Fruit fly (Drosophila melanogaster): ENCODE data around the gene CG7215.

Gene CG7215

DNA sequence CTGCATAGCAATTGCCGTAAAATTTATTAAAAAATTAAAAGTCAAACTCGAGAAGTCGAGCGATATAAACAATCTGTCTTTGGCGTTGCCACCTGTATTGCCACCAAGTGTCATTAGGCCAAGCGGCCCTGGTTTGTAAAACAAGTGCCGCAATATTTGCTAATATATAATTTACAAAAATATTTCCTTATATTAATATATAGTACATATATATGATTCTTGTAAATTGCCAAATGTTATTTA lies at the start of gene CG7215, which contains the start of gene Prx5:
TSS of gene CG7215 (minus strand) at position 101 of the 243 bp plus-strand sequence.
TSS of gene Prx5 (minus strand) at position 101 of the 243 bp plus-strand sequence.
- TF ChIP-seq CTCF (optimal IDR thresholded peaks at IDR 0.05) (no peak), CG8478 (optimal IDR thresholded peaks at IDR 0.05) (no peak)

DNA sequence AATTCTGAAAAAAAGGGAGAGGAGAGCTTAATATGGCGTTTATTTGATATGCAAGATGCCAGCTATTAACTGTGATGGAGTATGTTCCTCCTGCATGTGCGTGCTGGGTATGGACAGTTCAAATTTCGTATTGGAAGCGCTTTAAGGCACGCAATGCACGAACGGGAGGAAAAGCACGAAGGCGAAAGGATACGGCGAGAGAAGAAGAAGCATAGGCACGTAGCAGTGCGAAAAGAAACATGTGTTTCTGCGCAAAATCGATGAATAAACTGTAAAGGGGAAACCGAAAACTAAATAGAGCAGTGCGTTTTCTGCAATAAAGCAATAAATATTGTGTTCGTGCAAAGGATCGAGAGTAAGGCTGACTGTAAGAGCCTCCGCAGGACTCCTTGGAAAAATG lies 48.8 kb upstream of the CG7215 start, which contains the start of gene CG14314:
TSS of gene CG14314 (plus strand) at position 243 of the 400 bp plus-strand sequence.
- TF ChIP-seq CTCF (optimal IDR thresholded peaks at IDR 0.05) (no peak), CG8478 (optimal IDR thresholded peaks at IDR 0.05) (no peak)

- TF ChIP-seq CTCF (optimal IDR thresholded peaks at IDR 0.05) (no peak), CG8478 (optimal IDR thresholded peaks at IDR 0.05) (no peak)
Measured at dm6 chr3R:18215300-18215699, 48.2 kb upstream of the CG7215 start.

dm6 chr3R:18208479-18208878 lies 41.4 kb upstream of the CG7215 start, which contains the start of gene CG44158:
TSS of gene CG44158 (plus strand) at chr3R:18208779.
- no peak for TF ChIP-seq CTCF (optimal IDR thresholded peaks at IDR 0.05)
- TF ChIP-seq CG8478 (optimal IDR thresholded peaks at IDR 0.05) = no peak

- TF ChIP-seq CTCF (optimal IDR thresholded peaks at IDR 0.05) (no peak), CG8478 (optimal IDR thresholded peaks at IDR 0.05) (no peak)
Measured at dm6 chr3R:18199885-18200249, 32.8 kb upstream of the CG7215 start.

- TF ChIP-seq CTCF (optimal IDR thresholded peaks at IDR 0.05) (no peak), CG8478 (optimal IDR thresholded peaks at IDR 0.05) (no peak)
Measured at dm6 chr3R:18199177-18199884, 32.3 kb upstream of the CG7215 start, which contains the start of the genes Ssdp and CG7985. TSS of gene Ssdp (minus strand) at chr3R:18199595. TSS of gene CG7985 (plus strand) at chr3R:18199857.

DNA sequence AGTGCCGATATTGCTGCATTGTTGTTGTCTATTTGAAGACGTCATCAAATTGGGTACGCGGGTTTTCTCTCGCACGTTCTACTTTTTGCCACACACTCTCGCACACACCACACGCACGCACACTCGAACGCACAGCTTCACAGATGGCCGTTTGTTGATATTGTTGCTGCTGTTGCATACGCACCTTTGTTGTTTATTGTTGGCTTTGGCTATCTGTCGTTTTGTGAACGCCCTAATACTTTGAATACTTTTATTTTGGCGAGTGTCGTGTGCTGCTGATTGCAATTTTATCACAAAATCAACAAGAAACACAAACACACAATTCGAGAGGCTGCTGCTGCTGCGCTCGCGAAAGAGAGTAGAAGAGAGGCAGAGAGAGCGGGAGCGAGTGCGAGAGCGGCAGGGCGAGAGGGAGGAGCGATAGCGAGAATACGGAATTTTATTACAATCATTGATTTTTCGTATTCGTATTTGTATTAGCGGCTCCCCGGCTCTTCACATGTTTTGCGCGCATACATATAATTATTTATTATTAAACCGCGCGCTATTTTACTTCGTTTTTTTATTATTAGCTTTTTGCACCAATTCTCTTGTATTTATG lies 31.5 kb upstream of the CG7215 start:
- TF ChIP-seq CTCF (optimal IDR thresholded peaks at IDR 0.05) = no peak
- TF ChIP-seq CG8478 (optimal IDR thresholded peaks at IDR 0.05) = no peak

- TF ChIP-seq CG8478 (optimal IDR thresholded peaks at IDR 0.05) (no peak), CTCF (optimal IDR thresholded peaks at IDR 0.05) (no peak)
Measured at dm6 chr3R:18197802-18198148, 30.7 kb upstream of the CG7215 start.

DNA sequence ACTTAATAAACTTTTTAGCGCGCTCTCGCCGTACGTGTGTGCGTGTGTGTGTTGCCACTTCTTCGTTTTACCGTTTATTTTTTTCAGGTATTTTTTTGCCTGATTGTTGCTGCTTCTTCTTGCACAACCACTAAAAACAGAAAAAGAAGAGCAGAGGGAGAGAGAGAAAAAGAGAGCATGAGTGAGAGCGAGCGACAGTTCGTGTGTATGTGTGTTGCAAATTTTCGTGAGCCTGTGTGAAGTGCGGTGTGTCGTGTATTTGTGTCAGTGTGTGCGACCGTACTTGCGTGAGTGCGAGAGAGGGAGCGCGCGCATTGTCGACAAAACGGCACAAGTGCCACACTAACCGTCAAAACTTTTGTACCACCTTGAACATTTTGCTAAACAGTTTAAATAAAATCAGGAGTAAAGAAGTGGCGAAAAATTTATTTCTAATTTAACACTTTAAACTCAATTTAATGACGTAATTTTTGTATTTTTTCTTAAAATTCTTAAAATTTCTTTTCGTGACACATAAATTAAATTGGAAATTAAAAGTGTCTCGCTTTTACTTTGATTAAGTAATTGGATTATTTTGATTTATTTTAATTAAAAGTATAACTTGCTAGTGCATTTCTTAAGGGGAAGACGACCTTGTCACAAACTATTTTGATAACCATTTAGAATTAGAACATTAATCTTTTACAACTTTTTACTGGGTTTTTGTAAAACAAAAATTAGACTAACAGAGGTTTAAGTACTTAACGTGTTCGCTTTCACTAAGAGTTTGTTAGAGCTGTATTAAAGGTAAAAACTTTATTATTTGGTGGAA lies 30.1 kb upstream of the CG7215 start:
- TF ChIP-seq CTCF (optimal IDR thresholded peaks at IDR 0.05) (no peak), CG8478 (optimal IDR thresholded peaks at IDR 0.05) (no peak)

dm6 chr3R:18196622-18196990 lies 29.5 kb upstream of the CG7215 start:
- TF ChIP-seq CTCF (optimal IDR thresholded peaks at IDR 0.05) = no peak
- no peak for TF ChIP-seq CG8478 (optimal IDR thresholded peaks at IDR 0.05)

DNA sequence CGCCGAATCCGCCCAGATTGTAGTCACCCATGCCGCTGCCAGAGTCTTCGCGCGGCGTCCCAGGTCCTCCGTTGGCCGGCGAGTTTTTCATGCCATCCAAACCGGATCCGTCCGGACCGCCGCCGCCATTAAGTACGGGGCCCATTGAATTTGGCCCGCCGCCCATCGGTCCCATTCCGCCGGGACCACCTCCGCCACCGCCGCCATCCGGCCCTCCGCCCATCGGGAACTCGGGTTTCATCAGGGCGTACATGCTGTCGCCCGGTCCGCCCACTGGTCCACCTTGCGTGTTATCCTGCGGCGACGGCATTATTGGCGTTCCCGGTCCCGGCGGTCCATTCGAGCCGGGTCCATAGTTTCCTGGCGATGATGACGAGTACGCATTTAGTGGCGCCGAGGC lies 28.2 kb upstream of the CG7215 start:
- TF ChIP-seq CG8478 (optimal IDR thresholded peaks at IDR 0.05) (no peak), CTCF (optimal IDR thresholded peaks at IDR 0.05) (no peak)

DNA sequence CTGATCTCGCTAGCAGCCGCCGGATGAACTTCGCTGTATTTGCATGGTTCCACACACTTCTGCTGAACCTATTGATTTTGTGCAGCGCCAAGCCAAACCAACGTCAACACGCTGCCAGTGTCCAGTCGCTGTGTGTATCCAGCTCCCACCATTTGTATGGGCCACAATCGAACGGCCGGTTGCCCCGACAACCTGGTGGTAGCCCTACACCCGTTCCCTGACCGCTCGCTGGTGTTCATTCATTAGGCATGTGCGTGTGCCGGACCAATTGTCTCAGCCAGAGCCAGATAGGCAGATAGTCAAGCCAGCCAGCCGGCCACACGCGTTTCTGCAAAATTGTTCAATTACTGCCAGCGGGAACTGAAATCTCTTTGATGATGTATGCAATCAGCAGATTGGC lies 24.8 kb upstream of the CG7215 start, which contains the start of gene CG14313:
TSS of gene CG14313 (minus strand) at position 101 of the 400 bp plus-strand sequence.
- no peak for TF ChIP-seq CTCF (optimal IDR thresholded peaks at IDR 0.05)

DNA sequence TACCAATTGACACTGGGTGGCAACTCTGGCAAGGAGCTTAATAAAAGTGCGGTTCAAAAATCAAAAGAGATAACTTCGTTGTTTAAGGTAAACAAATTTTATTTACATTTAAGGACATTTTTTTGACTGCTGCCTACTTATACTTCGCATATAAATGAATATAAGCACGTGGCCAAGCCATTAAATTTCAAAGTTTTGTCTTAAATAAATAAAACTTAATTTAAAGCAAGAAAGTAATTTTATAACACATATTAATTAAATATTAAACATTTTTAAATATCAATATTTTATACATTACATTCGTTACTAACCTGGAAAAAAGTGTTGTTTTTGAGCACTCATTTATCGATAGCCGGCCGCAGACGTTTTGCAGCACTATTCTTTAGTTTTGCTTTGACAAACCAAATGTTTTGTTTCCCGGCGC lies 21.6 kb upstream of the CG7215 start, which contains the start of the genes CG12321 and MED17:
TSS of gene CG12321 (minus strand) at position 6 of the 424 bp plus-strand sequence.
TSS of gene MED17 (plus strand) at position 371 of the 424 bp plus-strand sequence.
- TF ChIP-seq CG8478 (optimal IDR thresholded peaks at IDR 0.05) = no peak
- no peak for TF ChIP-seq CTCF (optimal IDR thresholded peaks at IDR 0.05)

dm6 chr3R:18185385-18185784 lies 18.3 kb upstream of the CG7215 start, which contains the start of the genes Arp5 and CG7208:
TSS of gene Arp5 (plus strand) at chr3R:18185498.
TSS of gene CG7208 (minus strand) at chr3R:18185715.
- TF ChIP-seq CTCF (optimal IDR thresholded peaks at IDR 0.05) (no peak), CG8478 (optimal IDR thresholded peaks at IDR 0.05) (no peak)

DNA sequence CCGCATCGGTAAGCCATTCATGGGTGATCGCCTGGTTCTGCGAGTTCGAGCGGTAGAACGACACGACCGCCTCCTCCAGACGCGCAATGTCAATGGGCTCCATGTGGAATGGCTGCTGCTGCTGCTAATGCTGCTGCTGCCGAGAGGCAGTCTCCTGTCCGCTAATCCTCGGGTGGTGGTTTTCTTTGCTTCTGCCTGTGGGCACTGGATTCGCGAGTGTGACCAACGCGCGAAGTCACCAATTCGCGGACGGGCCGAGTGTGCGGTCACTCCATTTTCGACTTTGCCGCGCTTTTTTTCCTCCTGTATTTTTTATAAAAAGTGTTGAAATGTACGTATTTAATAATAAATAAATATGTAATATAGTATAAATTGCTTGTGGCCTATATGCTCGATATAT lies 16.2 kb upstream of the CG7215 start, which contains the start of gene cdm:
TSS of gene cdm (minus strand) at position 236 of the 400 bp plus-strand sequence.
- TF ChIP-seq CTCF (optimal IDR thresholded peaks at IDR 0.05) (no peak), CG8478 (optimal IDR thresholded peaks at IDR 0.05) (no peak)
